Worm (Caenorhabditis elegans): ENCODE data around the gene T05C12.9.

Gene T05C12.9

ce11 chrII:8174148-8174547 lies 18.9 kb downstream of the T05C12.9 start:
- TF ChIP-seq him-1 (tag; optimal IDR thresholded peaks at IDR 0.05), result no peak
- TF ChIP-seq dao-5 (tag; optimal IDR thresholded peaks at IDR 0.05), result no peak
- TF ChIP-seq W03F9.2 (tag; optimal IDR thresholded peaks at IDR 0.05), result no peak

ce11 chrII:8173449-8173848 lies 19.6 kb downstream of the T05C12.9 start, which contains the start of the genes decr-1.3 and T05C12.1:
Gene decr-1.3, minus strand, starts transcription at chrII:8173549.
Gene T05C12.1, plus strand, starts transcription at chrII:8173680.
- TF ChIP-seq W03F9.2 (tag; optimal IDR thresholded peaks at IDR 0.05), result no peak
- no peak for TF ChIP-seq dao-5 (tag; optimal IDR thresholded peaks at IDR 0.05)
- TF ChIP-seq him-1 (tag; optimal IDR thresholded peaks at IDR 0.05), result no peak

ce11 chrII:8170374-8170773 lies 22.7 kb downstream of the T05C12.9 start, which contains the start of gene T05C12.11:
Gene T05C12.11, minus strand, starts transcription at chrII:8170474.
- TF ChIP-seq W03F9.2 (tag; optimal IDR thresholded peaks at IDR 0.05) (no peak), dao-5 (tag; optimal IDR thresholded peaks at IDR 0.05) (no peak)

ce11 chrII:8169283-8169682 lies 23.7 kb downstream of the T05C12.9 start, which contains the start of gene T05C12.15:
Gene T05C12.15, plus strand, starts transcription at chrII:8169583.
- no peak for TF ChIP-seq W03F9.2 (tag; optimal IDR thresholded peaks at IDR 0.05)
- no peak for TF ChIP-seq dao-5 (tag; optimal IDR thresholded peaks at IDR 0.05)
- TF ChIP-seq him-1 (tag; optimal IDR thresholded peaks at IDR 0.05), result no peak

- TF ChIP-seq dao-5 (tag; optimal IDR thresholded peaks at IDR 0.05) (no peak), him-1 (tag; optimal IDR thresholded peaks at IDR 0.05) (no peak), W03F9.2 (tag; optimal IDR thresholded peaks at IDR 0.05) (no peak)
These were observed 30.8 kb downstream of the T05C12.9 start, which contains the start of the genes emb-27 and rrf-3 for ce11 chrII:8162120-8162648. Gene emb-27, minus strand, starts transcription at chrII:8162170. Gene rrf-3, plus strand, starts transcription at chrII:8162465.

- TF ChIP-seq dao-5 (tag; optimal IDR thresholded peaks at IDR 0.05) (no peak), W03F9.2 (tag; optimal IDR thresholded peaks at IDR 0.05) (no peak), him-1 (tag; optimal IDR thresholded peaks at IDR 0.05) (no peak)
These were observed 32.1 kb downstream of the T05C12.9 start for ce11 chrII:8160916-8161315.

ce11 chrII:8157991-8158390 lies 35.0 kb downstream of the T05C12.9 start, which contains the start of gene pch-2:
Gene pch-2, plus strand, starts transcription at chrII:8158349.
- TF ChIP-seq him-1 (tag; optimal IDR thresholded peaks at IDR 0.05) (no peak), W03F9.2 (tag; optimal IDR thresholded peaks at IDR 0.05) (no peak), dao-5 (tag; optimal IDR thresholded peaks at IDR 0.05) (no peak)

- TF ChIP-seq him-1 (tag; optimal IDR thresholded peaks at IDR 0.05), result no peak
- TF ChIP-seq dao-5 (tag; optimal IDR thresholded peaks at IDR 0.05), result no peak
- TF ChIP-seq W03F9.2 (tag; optimal IDR thresholded peaks at IDR 0.05), result no peak
These were observed 36.1 kb downstream of the T05C12.9 start, which contains the start of the genes tub-1 and tmem-138 for ce11 chrII:8156845-8157373. Gene tub-1, minus strand, starts transcription at chrII:8156945. Gene tmem-138, plus strand, starts transcription at chrII:8157323.

- TF ChIP-seq dao-5 (tag; optimal IDR thresholded peaks at IDR 0.05) (no peak), him-1 (tag; optimal IDR thresholded peaks at IDR 0.05) (no peak), W03F9.2 (tag; optimal IDR thresholded peaks at IDR 0.05) (no peak)
These were observed 40.2 kb downstream of the T05C12.9 start for ce11 chrII:8152711-8153325.

ce11 chrII:8149930-8150329 lies 43.1 kb downstream of the T05C12.9 start, which contains the start of gene F10B5.3:
Gene F10B5.3, minus strand, starts transcription at chrII:8150030.
- TF ChIP-seq him-1 (tag; optimal IDR thresholded peaks at IDR 0.05) (no peak), dao-5 (tag; optimal IDR thresholded peaks at IDR 0.05) (no peak), W03F9.2 (tag; optimal IDR thresholded peaks at IDR 0.05) (no peak)

ce11 chrII:8144543-8144942 lies 48.5 kb downstream of the T05C12.9 start, which contains the start of gene F10B5.2:
Gene F10B5.2, plus strand, starts transcription at chrII:8144762.
- no peak for TF ChIP-seq W03F9.2 (tag; optimal IDR thresholded peaks at IDR 0.05)
- TF ChIP-seq him-1 (tag; optimal IDR thresholded peaks at IDR 0.05), result no peak
- no peak for TF ChIP-seq dao-5 (tag; optimal IDR thresholded peaks at IDR 0.05)

- TF ChIP-seq him-1 (tag; optimal IDR thresholded peaks at IDR 0.05) (no peak), W03F9.2 (tag; optimal IDR thresholded peaks at IDR 0.05) (peak; percentile 76)
These were observed 49.6 kb downstream of the T05C12.9 start, which contains the start of the genes ints-11 and rpl-10 for ce11 chrII:8143278-8143931. Gene ints-11, minus strand, starts transcription at chrII:8143478. Gene rpl-10, plus strand, starts transcription at chrII:8143881.
